Fruit fly (Drosophila melanogaster) whole organism, embryonic: ENCODE results near the gene CG13012.

ENCODE experiments used
- Atf-2 ChIP-seq: fragments of 200-800 bp; sonication (Bioruptor generic); optimal IDR thresholded peaks from 2 replicates; lab custom pipeline; 2016; ENCODE audit warnings: missing biosample characterization, missing genetic modification characterization
- Blimp-1 ChIP-seq: fragments of 200-800 bp; sonication (Bioruptor generic); optimal IDR thresholded peaks from 3 replicates; lab custom pipeline; 2018; ENCODE audit warnings: missing biosample characterization, missing genetic modification characterization, mild to moderate bottlenecking, moderate library complexity, missing genetic modification reagents
- BtbVII ChIP-seq: fragments of 200-800 bp; sonication (Bioruptor generic); optimal IDR thresholded peaks from 3 replicates; lab custom pipeline; 2017; ENCODE audit warnings: missing biosample characterization, mild to moderate bottlenecking, missing genetic modification characterization
- CG10654 ChIP-seq: fragments of 200-800 bp; sonication (Bioruptor generic); optimal IDR thresholded peaks from 2 replicates; lab custom pipeline; 2016; ENCODE audit warnings: missing biosample characterization, missing genetic modification characterization
- CG10959 ChIP-seq: fragments of 200-800 bp; sonication (Bioruptor generic); IDR thresholded peaks from 2 replicates; pipeline ENCODE4 v1.3.6; 2022; ENCODE audit warnings: missing biosample characterization, missing genetic modification characterization
- CG12391 ChIP-seq: fragments of 200-800 bp; sonication (Bioruptor generic); optimal IDR thresholded peaks from 3 replicates; lab custom pipeline; 2018; ENCODE audit warnings: missing biosample characterization, mild to moderate bottlenecking, missing genetic modification characterization, moderate library complexity
- CG12659 ChIP-seq: fragments of 200-800 bp; sonication (Bioruptor generic); optimal IDR thresholded peaks from 3 replicates; lab custom pipeline; 2017; ENCODE audit warnings: mild to moderate bottlenecking, missing biosample characterization, missing genetic modification reagents, missing genetic modification characterization
- CG12744 ChIP-seq: fragments of 200-800 bp; sonication (Bioruptor generic); optimal IDR thresholded peaks from 2 replicates; lab custom pipeline; 2016; ENCODE audit warnings: missing biosample characterization, missing genetic modification characterization
- CG2202 ChIP-seq: fragments of 200-800 bp; sonication (Bioruptor generic); optimal IDR thresholded peaks from 2 replicates; lab custom pipeline; 2018; ENCODE audit warnings: missing biosample characterization, mild to moderate bottlenecking, missing genetic modification characterization
- CG30403 ChIP-seq: fragments of 200-800 bp; sonication (Bioruptor generic); optimal IDR thresholded peaks from 3 replicates; lab custom pipeline; 2016; ENCODE audit warnings: missing biosample characterization, missing genetic modification characterization
- CG33557 ChIP-seq: fragments of 200-800 bp; sonication (Bioruptor generic); optimal IDR thresholded peaks from 2 replicates; lab custom pipeline; 2019; ENCODE audit warnings: missing biosample characterization, mild to moderate bottlenecking, missing genetic modification characterization, moderate library complexity
- CG4854 ChIP-seq: fragments of 200-800 bp; sonication (Bioruptor generic); optimal IDR thresholded peaks from 2 replicates; lab custom pipeline; 2016; ENCODE audit warnings: missing biosample characterization, missing genetic modification characterization, inconsistent platforms
- CG5245 ChIP-seq: fragments of 200-800 bp; sonication (Bioruptor generic); optimal IDR thresholded peaks from 3 replicates; lab custom pipeline; 2016; ENCODE audit warnings: missing biosample characterization, missing genetic modification characterization
- CG6689 ChIP-seq: fragments of 200-800 bp; sonication (Bioruptor generic); IDR thresholded peaks from 2 replicates; pipeline ENCODE4 v1.3.6; 2022; ENCODE audit warnings: missing biosample characterization, missing genetic modification characterization
- CG7357 ChIP-seq: fragments of 200-800 bp; sonication (Bioruptor generic); IDR thresholded peaks from 3 replicates; pipeline ENCODE4 v1.3.6; 2022; ENCODE audit warnings: missing biosample characterization, missing genetic modification characterization
- CG8290 ChIP-seq, 3 experiments: fragments of 200-800 bp; sonication (Bioruptor generic); optimal IDR thresholded peaks; 2 replicates each; lab custom pipeline; 2016 to 2019; ENCODE audit warnings: missing biosample characterization in 3 of 3, missing genetic modification characterization in 3 of 3, mild to moderate bottlenecking in 2 of 3, moderate library complexity in 1 of 3
- CG9609 ChIP-seq: fragments of 200-800 bp; sonication (Bioruptor generic); optimal IDR thresholded peaks from 3 replicates; lab custom pipeline; 2016; ENCODE audit warnings: missing biosample characterization, missing genetic modification characterization
- Camta ChIP-seq: fragments of 200-800 bp; sonication (Bioruptor generic); optimal IDR thresholded peaks from 2 replicates; lab custom pipeline; 2016; ENCODE audit warnings: missing biosample characterization, missing genetic modification characterization
- CoRest ChIP-seq: fragments of 200-800 bp; sonication (Bioruptor generic); optimal IDR thresholded peaks from 3 replicates; lab custom pipeline; 2018; ENCODE audit warnings: missing biosample characterization, mild to moderate bottlenecking, missing genetic modification characterization, moderate library complexity
- D19B ChIP-seq: fragments of 200-800 bp; sonication (Bioruptor generic); optimal IDR thresholded peaks from 2 replicates; lab custom pipeline; 2017; ENCODE audit warnings: missing biosample characterization, mild to moderate bottlenecking, missing genetic modification characterization
- Dip2 ChIP-seq: fragments of 200-800 bp; sonication (Bioruptor generic); IDR thresholded peaks from 2 replicates; pipeline ENCODE4 v1.3.6; 2022; ENCODE audit warnings: missing biosample characterization, missing genetic modification characterization
- Eip74EF ChIP-seq, 2 experiments: fragments of 200-800 bp in 1 of 2; fragments of >200 bp in 1 of 2; sonication (Bioruptor generic) in 1 of 2; optimal IDR thresholded peaks; 2 replicates each; lab custom pipeline; 2017 to 2019; ENCODE audit warnings: missing biosample characterization in 2 of 2, missing genetic modification characterization in 2 of 2, mild to moderate bottlenecking in 1 of 2, moderate library complexity in 1 of 2
- Elba2 ChIP-seq: fragments of 200-800 bp; sonication (Bioruptor generic); optimal IDR thresholded peaks from 3 replicates; lab custom pipeline; 2016; ENCODE audit warnings: missing biosample characterization, missing genetic modification characterization
- Gug ChIP-seq: fragments of 200-800 bp; sonication (Bioruptor generic); IDR thresholded peaks from 4 replicates; pipeline ENCODE4 v1.3.6; 2022; ENCODE audit warnings: missing biosample characterization, missing genetic modification characterization
- HLH54F ChIP-seq: fragments of 200-800 bp; sonication (Bioruptor generic); optimal IDR thresholded peaks from 3 replicates; lab custom pipeline; 2016; ENCODE audit warnings: missing biosample characterization, missing genetic modification characterization
- Hsf ChIP-seq: fragments of 200-800 bp; sonication (Bioruptor generic); optimal IDR thresholded peaks from 3 replicates; lab custom pipeline; 2016; ENCODE audit warnings: missing biosample characterization, missing genetic modification characterization
- Jarid2 ChIP-seq: fragments of 200-800 bp; sonication (Bioruptor generic); optimal IDR thresholded peaks from 3 replicates; lab custom pipeline; 2017; ENCODE audit warnings: mild to moderate bottlenecking, missing biosample characterization, missing genetic modification reagents, missing genetic modification characterization
- MTF-1 ChIP-seq: fragments of 200-800 bp; sonication (Bioruptor generic); optimal IDR thresholded peaks from 2 replicates; lab custom pipeline; 2018; ENCODE audit warnings: missing biosample characterization, mild to moderate bottlenecking, missing genetic modification characterization, borderline replicate concordance
- Meics ChIP-seq: fragments of 200-800 bp; sonication (Bioruptor generic); optimal IDR thresholded peaks from 2 replicates; lab custom pipeline; 2017; ENCODE audit warnings: missing biosample characterization, mild to moderate bottlenecking, missing genetic modification characterization
- Pdp1 ChIP-seq, 2 experiments: fragments of 200-800 bp; sonication (Bioruptor generic); optimal IDR thresholded peaks; 3 replicates each; lab custom pipeline; 2016; ENCODE audit warnings: missing biosample characterization in 2 of 2, missing genetic modification characterization in 2 of 2, mild to moderate bottlenecking in 1 of 2, moderate library complexity in 1 of 2
- Sox100B ChIP-seq: fragments of 200-800 bp; sonication (Bioruptor generic); optimal IDR thresholded peaks from 3 replicates; lab custom pipeline; 2018; ENCODE audit warnings: missing biosample characterization, mild to moderate bottlenecking, missing genetic modification characterization
- Sox102F ChIP-seq: fragments of 200-800 bp; sonication (Bioruptor generic); optimal IDR thresholded peaks from 2 replicates; lab custom pipeline; 2018; ENCODE audit warnings: missing biosample characterization, mild to moderate bottlenecking, missing genetic modification characterization, moderate library complexity
- ac ChIP-seq: fragments of 200-800 bp; sonication (Bioruptor generic); optimal IDR thresholded peaks from 3 replicates; lab custom pipeline; 2017; ENCODE audit warnings: missing biosample characterization, mild to moderate bottlenecking, missing genetic modification characterization
- bsh ChIP-seq, 2 experiments: fragments of 200-800 bp; sonication (Bioruptor generic); optimal IDR thresholded peaks; 2 replicates each; lab custom pipeline; 2017 to 2018; ENCODE audit warnings: mild to moderate bottlenecking in 2 of 2, missing biosample characterization in 2 of 2, missing genetic modification characterization in 2 of 2, moderate library complexity in 1 of 2
- chinmo ChIP-seq: fragments of 200-800 bp; sonication (Bioruptor generic); IDR thresholded peaks from 4 replicates; pipeline ENCODE4 v1.3.6; 2022; ENCODE audit warnings: missing biosample characterization, missing genetic modification characterization; ENCODE audit not compliant: partially characterized antibody
- ci ChIP-seq: fragments of 200-800 bp; sonication (Bioruptor generic); IDR thresholded peaks from 3 replicates; pipeline ENCODE4 v1.3.6; 2022; ENCODE audit warnings: missing biosample characterization, missing genetic modification characterization
- dpn ChIP-seq, 2 experiments: fragments of 200-800 bp; sonication (Bioruptor generic); optimal IDR thresholded peaks; 3 replicates each; lab custom pipeline; 2016; ENCODE audit warnings: missing biosample characterization in 2 of 2, missing genetic modification characterization in 2 of 2
- eve ChIP-seq, 2 experiments: fragments of >200 bp; optimal IDR thresholded peaks; 2 replicates each; lab custom pipeline; 2017; ENCODE audit warnings: missing biosample characterization in 2 of 2, missing genetic modification characterization in 2 of 2
- maf-S ChIP-seq: fragments of 200-800 bp; sonication (Bioruptor generic); optimal IDR thresholded peaks from 2 replicates; lab custom pipeline; 2016; ENCODE audit warnings: missing biosample characterization, missing genetic modification characterization
- nau ChIP-seq: fragments of 200-800 bp; sonication (Bioruptor generic); optimal IDR thresholded peaks from 3 replicates; lab custom pipeline; 2017; ENCODE audit warnings: missing biosample characterization, mild to moderate bottlenecking, missing genetic modification characterization, missing genetic modification reagents
- oc ChIP-seq: fragments of 200-800 bp; sonication (Bioruptor generic); optimal IDR thresholded peaks from 2 replicates; lab custom pipeline; 2018; ENCODE audit warnings: missing biosample characterization, mild to moderate bottlenecking, missing genetic modification characterization, moderate library complexity
- onecut ChIP-seq: fragments of 200-800 bp; sonication (Bioruptor generic); IDR thresholded peaks from 2 replicates; pipeline ENCODE4 v1.3.6; 2022; ENCODE audit warnings: missing biosample characterization, missing genetic modification characterization
- pho ChIP-seq: fragments of 200-800 bp; sonication (Bioruptor generic); optimal IDR thresholded peaks from 2 replicates; lab custom pipeline; 2016; ENCODE audit warnings: missing biosample characterization, missing genetic modification characterization
- repo ChIP-seq: fragments of 200-800 bp; sonication (Bioruptor generic); optimal IDR thresholded peaks from 2 replicates; lab custom pipeline; 2016; ENCODE audit warnings: missing biosample characterization, missing genetic modification characterization
- sqz ChIP-seq: fragments of 200-800 bp; sonication (Bioruptor generic); optimal IDR thresholded peaks from 3 replicates; lab custom pipeline; 2018; ENCODE audit warnings: missing biosample characterization, mild to moderate bottlenecking, missing genetic modification characterization
- sug ChIP-seq: fragments of 200-800 bp; optimal IDR thresholded peaks from 2 replicates; lab custom pipeline; 2019; ENCODE audit warnings: missing biosample characterization, mild to moderate bottlenecking, missing genetic modification characterization, moderate library complexity
- tgo ChIP-seq: fragments of 200-800 bp; sonication (Bioruptor generic); IDR thresholded peaks from 3 replicates; pipeline ENCODE4 v1.3.6; 2022; ENCODE audit warnings: missing biosample characterization, missing genetic modification characterization
- unc-4 ChIP-seq: fragments of 200-800 bp; sonication (Bioruptor generic); IDR thresholded peaks from 2 replicates; pipeline ENCODE4 v1.3.6; 2022; ENCODE audit warnings: missing biosample characterization, missing genetic modification characterization; ENCODE audit not compliant: partially characterized antibody
- zf30C ChIP-seq: fragments of 200-800 bp; sonication (Bioruptor generic); optimal IDR thresholded peaks from 3 replicates; lab custom pipeline; 2018; ENCODE audit warnings: missing biosample characterization, mild to moderate bottlenecking, missing genetic modification characterization

CG13012 gene

DNA sequence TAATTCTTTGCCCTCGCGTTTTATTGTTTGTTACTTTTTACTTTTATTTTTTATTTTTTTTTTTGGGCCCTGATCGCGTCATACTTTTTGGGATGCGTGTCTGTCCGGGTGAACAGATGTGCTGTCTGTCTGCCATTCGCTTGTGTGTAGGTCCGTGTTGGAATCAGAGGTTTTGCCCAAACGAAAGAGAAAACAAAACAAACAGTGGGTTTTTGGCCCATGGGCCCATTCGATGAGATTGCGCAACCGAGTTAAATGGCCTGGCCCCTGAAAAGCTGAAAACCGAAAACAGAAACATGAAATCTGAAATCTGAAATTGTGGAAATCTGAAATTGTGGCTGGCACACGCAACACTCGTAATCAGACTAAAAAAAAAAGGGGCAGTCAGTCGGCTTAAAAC is 31.1 kb downstream of the CG13012 start:
- no peak for TF ChIP-seq Gug
- peak in 1 of 2 experiments; percentile 88 for TF ChIP-seq Pdp1 (GFP tag; optimal IDR thresholded peaks at IDR 0.05; lab: Kevin White, UChicago)
- TF ChIP-seq pho, result no peak
- TF ChIP-seq unc-4, result no peak
- TF ChIP-seq zf30C (GFP tag; lab: Kevin White, UChicago), result no peak
- no peak for TF ChIP-seq CG10959 (GFP tag; lab: Robert Waterston, UW)
- no peak for TF ChIP-seq CG12744 (GFP tag; lab: Kevin White, UChicago)
- no peak for TF ChIP-seq maf-S
- no peak for TF ChIP-seq tgo (GFP tag; lab: Robert Waterston, UW)
- TF ChIP-seq MTF-1 (GFP tag; lab: Kevin White, UChicago), result no peak
- no peak for TF ChIP-seq CG7357 (GFP tag; lab: Robert Waterston, UW)
- TF ChIP-seq dpn (GFP tag; optimal IDR thresholded peaks at IDR 0.05; lab: Kevin White, UChicago), result no peak
- no peak for TF ChIP-seq CG12659 (GFP tag; lab: Kevin White, UChicago)
- no peak for TF ChIP-seq Atf-2 (GFP tag; lab: Kevin White, UChicago)
- no peak for TF ChIP-seq onecut
- TF ChIP-seq oc, result peak; percentile 4
- no peak for TF ChIP-seq Elba2 (GFP tag; lab: Kevin White, UChicago)
- TF ChIP-seq CG5245, result no peak
- no peak for TF ChIP-seq Hsf (GFP tag; lab: Kevin White, UChicago)
- no peak for TF ChIP-seq Sox100B (GFP tag; lab: Kevin White, UChicago)
- no peak; the same call in 2 of the 3 replicates for TF ChIP-seq ci (GFP tag; lab: Robert Waterston, UW)
- no peak for TF ChIP-seq CG10654 (GFP tag; lab: Kevin White, UChicago)
- no peak for TF ChIP-seq CoRest
- no peak for TF ChIP-seq CG8290 (GFP tag; optimal IDR thresholded peaks at IDR 0.05; lab: Kevin White, UChicago)
- no peak for TF ChIP-seq CG8290 (tag; optimal IDR thresholded peaks at IDR 0.05; lab: Kevin White, UChicago)
- TF ChIP-seq Camta, result no peak
- TF ChIP-seq Blimp-1 (GFP tag; lab: Kevin White, UChicago), result peak; percentile 56
- TF ChIP-seq chinmo (GFP tag; lab: Robert Waterston, UW), result 0 out of 4 replicates have a peak, but pooled peaks have one; percentile 7
- no peak for TF ChIP-seq CG9609 (GFP tag; lab: Kevin White, UChicago)

DNA sequence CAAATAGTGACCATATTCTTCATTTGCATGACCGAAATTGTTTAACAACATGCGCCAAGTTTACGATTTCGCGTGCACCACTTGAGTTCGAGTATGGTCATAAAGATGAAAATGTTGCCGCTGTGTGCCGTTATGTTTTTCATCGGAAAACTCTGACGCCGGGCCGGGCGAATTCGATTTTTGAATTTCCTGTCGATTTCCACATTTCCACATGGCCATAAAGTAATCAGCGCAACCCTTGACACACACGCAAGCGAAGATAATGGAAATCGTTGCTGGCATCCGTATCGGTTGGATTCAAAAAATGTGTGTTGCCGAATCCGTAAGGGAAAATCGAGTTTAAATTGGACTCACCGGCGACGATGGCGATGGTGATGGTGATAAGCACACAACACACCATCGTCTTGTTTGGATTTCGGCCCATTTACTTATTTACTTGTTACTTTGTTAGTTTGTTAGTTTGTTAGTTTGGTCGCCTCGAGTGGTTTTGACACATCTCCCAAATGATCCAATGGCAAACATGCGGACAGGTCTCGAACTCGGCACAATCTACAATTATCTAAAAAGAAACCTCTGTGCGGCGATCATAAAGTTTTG is 31.9 kb downstream of the CG13012 start:
- peak; percentile 74 for TF ChIP-seq ac (GFP tag; lab: Kevin White, UChicago)
- no peak for TF ChIP-seq repo (GFP tag; lab: Kevin White, UChicago)
- TF ChIP-seq sqz, result peak; percentile 38
- TF ChIP-seq Pdp1 (GFP tag; optimal IDR thresholded peaks at IDR 0.05; lab: Kevin White, UChicago), result peak in 1 of 2 experiments; percentile 41
- TF ChIP-seq D19B (GFP tag; lab: Kevin White, UChicago), result no peak
- TF ChIP-seq nau (GFP tag; lab: Kevin White, UChicago), result peak; percentile 37
- TF ChIP-seq CG6689 (GFP tag; lab: Robert Waterston, UW), result peak; percentile 25; the same call in 1 of the 2 replicates
- TF ChIP-seq bsh (GFP tag; optimal IDR thresholded peaks at IDR 0.05; lab: Kevin White, UChicago), result peak in 1 of 2 experiments; percentile 69
- no peak for TF ChIP-seq eve (GFP tag; optimal IDR thresholded peaks at IDR 0.05; lab: Kevin White, UChicago)
- TF ChIP-seq CG4854, result no peak
- peak; percentile 45 for TF ChIP-seq Sox100B (GFP tag; lab: Kevin White, UChicago)
- no peak for TF ChIP-seq CG30403 (GFP tag; lab: Kevin White, UChicago)
- no peak for TF ChIP-seq HLH54F (GFP tag; lab: Kevin White, UChicago)
- TF ChIP-seq CG2202 (tag; lab: Kevin White, UChicago), result peak; percentile 64
- peak; percentile 66 for TF ChIP-seq CG33557 (GFP tag; lab: Kevin White, UChicago)
- TF ChIP-seq Sox102F (GFP tag; lab: Kevin White, UChicago), result peak; percentile 49
- no peak for TF ChIP-seq Eip74EF (GFP tag; optimal IDR thresholded peaks at IDR 0.05; lab: Kevin White, UChicago)
- peak; percentile 13 for TF ChIP-seq Meics (GFP tag; lab: Kevin White, UChicago)
- peak; percentile 3 for TF ChIP-seq Jarid2 (GFP tag; lab: Kevin White, UChicago)
- TF ChIP-seq sug (tag; lab: Kevin White, UChicago), result peak; percentile 28
- no peak for TF ChIP-seq Dip2
- TF ChIP-seq maf-S, result no peak
- TF ChIP-seq BtbVII (GFP tag; lab: Kevin White, UChicago), result no peak
- peak; percentile 13 for TF ChIP-seq CG12391 (tag; lab: Kevin White, UChicago)
